Fruit fly (Drosophila melanogaster): ENCODE measurements around the gene CG4887.

CG4887 gene

DNA sequence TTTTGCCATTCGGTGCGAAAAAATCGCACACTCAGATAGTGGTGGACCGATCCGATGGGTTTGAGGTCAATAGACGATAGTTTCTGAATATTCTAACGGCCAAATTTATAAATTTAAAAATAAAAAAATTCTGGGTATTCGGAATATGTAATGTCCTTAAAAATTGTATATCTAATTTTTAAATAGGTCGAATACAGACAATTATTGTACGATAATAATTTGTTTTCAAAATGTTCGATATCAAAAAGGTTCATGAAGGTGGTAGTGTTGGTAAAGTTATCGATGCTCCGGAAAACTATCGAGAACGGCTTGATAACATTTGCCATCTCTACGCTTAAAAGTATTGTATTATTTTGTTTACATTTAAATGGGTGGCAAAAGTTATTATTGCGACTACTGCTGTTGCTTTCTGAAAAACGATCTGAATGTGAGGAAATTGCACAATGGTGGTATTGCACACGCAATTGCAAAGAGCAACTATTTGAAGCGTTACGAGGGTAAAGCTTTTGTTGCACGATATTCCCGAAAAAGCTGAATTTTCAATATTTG, 2.9 kb upstream of the CG4887 start, which contains the start of the genes CG31922 and Plap (continued):
- TF ChIP-seq CG3065 (GFP tag; optimal IDR thresholded peaks at IDR 0.05) (no peak), jigr1 (GFP tag; IDR thresholded peaks at IDR 0.05) (no peak), lov (optimal IDR thresholded peaks at IDR 0.05) (no peak), lov (GFP tag; IDR thresholded peaks at IDR 0.05) (no peak), pho (GFP tag; optimal IDR thresholded peaks at IDR 0.05) (peak; percentile 81), gsb (GFP tag; IDR thresholded peaks at IDR 0.05) (no peak), CG9817 (tag; optimal IDR thresholded peaks at IDR 0.05) (peak; percentile 72), CG34376 (GFP tag; optimal IDR thresholded peaks at IDR 0.05) (peak; percentile 77), Stat92E (GFP tag; optimal IDR thresholded peaks at IDR 0.05) (no peak), CG2678 (tag; optimal IDR thresholded peaks at IDR 0.05) (no peak), Dll (GFP tag; IDR thresholded peaks at IDR 0.05; ENCODE audit: partially characterized antibody) (peak; percentile 96), Taf1 (GFP tag; IDR thresholded peaks at IDR 0.05) (peak; percentile 39; the same call in 1 of the 2 replicates), D19B (GFP tag; optimal IDR thresholded peaks at IDR 0.05) (no peak), CG13624 (GFP tag; optimal IDR thresholded peaks at IDR 0.05) (peak; percentile 81), CkIIα-i1 (GFP tag; IDR thresholded peaks at IDR 0.05) (no peak), zf30C (GFP tag; optimal IDR thresholded peaks at IDR 0.05) (no peak), CG11695 (GFP tag; IDR thresholded peaks at IDR 0.05) (no peak), wdn (GFP tag; IDR thresholded peaks at IDR 0.05) (no peak), psq (GFP tag; optimal IDR thresholded peaks at IDR 0.05) (peak; percentile 16), Dip2 (GFP tag; IDR thresholded peaks at IDR 0.05) (no peak), sima (GFP tag; optimal IDR thresholded peaks at IDR 0.05) (no peak), D (optimal IDR thresholded peaks at IDR 0.05) (no peak), D (GFP tag; optimal IDR thresholded peaks at IDR 0.05) (peak; percentile 28), Mad (GFP tag; optimal IDR thresholded peaks at IDR 0.05) (peak; percentile 70), CG3726 (GFP tag; IDR thresholded peaks at IDR 0.05) (no peak), ro (GFP tag; IDR thresholded peaks at IDR 0.05) (no peak), CG14710 (tag; optimal IDR thresholded peaks at IDR 0.05) (peak; percentile 86), CG8765 (GFP tag; IDR thresholded peaks at IDR 0.05) (no peak), CG12104 (GFP tag; optimal IDR thresholded peaks at IDR 0.05) (peak; percentile 56), CG15696 (tag; optimal IDR thresholded peaks at IDR 0.05) (peak; percentile 69), hkb (optimal IDR thresholded peaks at IDR 0.05) (no peak), hkb (GFP tag; IDR thresholded peaks at IDR 0.05) (peak; percentile 59; the same call in 1 of the 2 replicates), croc (GFP tag; conservative IDR thresholded peaks at IDR 0.05) (peak; percentile 23; the same call in 1 of the 3 replicates), Xrp1 (GFP tag; IDR thresholded peaks at IDR 0.05) (peak; percentile 72), CG9609 (GFP tag; optimal IDR thresholded peaks at IDR 0.05) (peak; percentile 27), gt (GFP tag; IDR thresholded peaks at IDR 0.05) (no peak), CG32532 (GFP tag; IDR thresholded peaks at IDR 0.05) (peak; percentile 60), MTF-1 (GFP tag; optimal IDR thresholded peaks at IDR 0.05; ENCODE audit: borderline replicate concordance) (no peak), CG6175 (GFP tag; IDR thresholded peaks at IDR 0.05) (no peak), Hr3 (GFP tag; optimal IDR thresholded peaks at IDR 0.05) (peak; percentile 86), crc (GFP tag; optimal IDR thresholded peaks at IDR 0.05) (peak; percentile 32), tin (GFP tag; optimal IDR thresholded peaks at IDR 0.05) (peak; percentile 76), Ada2b (GFP tag; IDR thresholded peaks at IDR 0.05) (no peak), CG14667 (GFP tag; IDR thresholded peaks at IDR 0.05) (no peak), CG10543 (GFP tag; optimal IDR thresholded peaks at IDR 0.05) (peak; percentile 80), schlank (tag; optimal IDR thresholded peaks at IDR 0.05) (no peak), peb (GFP tag; IDR thresholded peaks at IDR 0.05) (no peak), dysf (GFP tag; IDR thresholded peaks at IDR 0.05) (peak; percentile 62; the same call in 1 of the 3 replicates), CG14965 (GFP tag; optimal IDR thresholded peaks at IDR 0.05; ENCODE audit: borderline replicate concordance) (no peak), CG42726 (GFP tag; IDR thresholded peaks at IDR 0.05; ENCODE audit: partially characterized antibody) (no peak), tup (GFP tag; optimal IDR thresholded peaks at IDR 0.05) (no peak), BEAF-32 (GFP tag; optimal IDR thresholded peaks at IDR 0.05) (peak; percentile 97)
